Fruit fly (Drosophila melanogaster): ENCODE results near the gene Dbp80.

DNA sequence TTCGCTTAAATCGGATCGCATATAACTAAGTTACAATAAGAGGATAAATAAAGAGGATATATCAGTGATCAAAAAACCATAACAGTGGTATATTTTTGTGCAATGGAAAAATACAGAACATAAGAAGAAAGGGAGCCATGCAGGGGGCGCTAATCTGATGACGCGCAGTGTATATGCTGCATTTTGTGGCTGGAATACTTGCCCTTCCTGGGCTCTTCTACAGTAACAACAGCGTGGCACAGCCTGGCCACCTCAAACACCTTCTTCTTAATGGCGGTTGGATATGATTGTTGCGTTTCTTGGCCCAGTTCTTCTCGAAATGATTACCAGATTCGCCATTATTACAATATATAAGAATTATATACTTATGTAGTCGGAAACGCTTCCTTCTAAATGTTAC, 79.6 kb downstream of the Dbp80 start:
- TF ChIP-seq CG11762 (GFP tag; optimal IDR thresholded peaks at IDR 0.05; ENCODE audit: insufficient read depth): no peak
- no peak for TF ChIP-seq Lpt (GFP tag; optimal IDR thresholded peaks at IDR 0.05)
- TF ChIP-seq CG31627 (GFP tag; optimal IDR thresholded peaks at IDR 0.05): no peak
- no peak for TF ChIP-seq topi (GFP tag; optimal IDR thresholded peaks at IDR 0.05)
- TF ChIP-seq OdsH (GFP tag; optimal IDR thresholded peaks at IDR 0.05): no peak
- no peak for TF ChIP-seq Hr38 (GFP tag; optimal IDR thresholded peaks at IDR 0.05)
- no peak for TF ChIP-seq Blimp-1 (GFP tag; optimal IDR thresholded peaks at IDR 0.05)
- TF ChIP-seq pdm3 (GFP tag; optimal IDR thresholded peaks at IDR 0.05): no peak
- no peak for TF ChIP-seq fkh (GFP tag; optimal IDR thresholded peaks at IDR 0.05)
- no peak for TF ChIP-seq CG3032 (tag; optimal IDR thresholded peaks at IDR 0.05)
- no peak for TF ChIP-seq CG6854 (GFP tag; optimal IDR thresholded peaks at IDR 0.05)

Measured in whole organism, prepupa.